Worm (Caenorhabditis elegans) whole organism, young adult: ENCODE measurements around the gene rpn-5.
A peak's percentile ranks its signal among the peaks of the same experiment; 100 is the strongest.

Experiments used
- B0019.2 ChIP-seq: fragments of 200-800 bp; sonication (Bioruptor generic); conservative IDR thresholded peaks from 2 replicates; pipeline ENCODE4 v1.3.6; 2022; ENCODE audit warnings: missing genetic modification reagents, missing genetic modification characterization, missing compliant biosample characterization
- B0261.1 ChIP-seq: sonication (generic microtip); optimal IDR thresholded peaks from 2 replicates; lab custom pipeline; 2016; ENCODE audit warnings: mild to moderate bottlenecking, missing genetic modification characterization, moderate library complexity, missing compliant biosample characterization
- B0336.3 ChIP-seq: fragments of 200-800 bp; sonication (Bioruptor generic); IDR thresholded peaks from 2 replicates; pipeline ENCODE4 v1.3.6; 2022; ENCODE audit warnings: missing genetic modification characterization, missing compliant biosample characterization
- F10E7.11 ChIP-seq: sonication (generic microtip); optimal IDR thresholded peaks from 2 replicates; lab custom pipeline; 2017; ENCODE audit warnings: mild to moderate bottlenecking, missing genetic modification characterization, moderate library complexity, missing compliant biosample characterization
- F33H1.4 ChIP-seq: fragments of 200-800 bp; sonication (Bioruptor generic); IDR thresholded peaks from 2 replicates; pipeline ENCODE4 v1.3.6; 2022; ENCODE audit warnings: missing genetic modification reagents, missing genetic modification characterization, missing compliant biosample characterization
- F37B4.10 ChIP-seq: fragments of 200-800 bp; sonication (Bioruptor generic); IDR thresholded peaks from 2 replicates; pipeline ENCODE4 v1.3.6; 2022; ENCODE audit warnings: missing genetic modification characterization, missing compliant biosample characterization
- F39B2.1 ChIP-seq: fragments of 200-800 bp; sonication (Bioruptor generic); IDR thresholded peaks from 2 replicates; pipeline ENCODE4 v1.3.6; 2022; ENCODE audit warnings: missing genetic modification reagents, missing genetic modification characterization, missing compliant biosample characterization
- F49E8.2 ChIP-seq: sonication (generic microtip); optimal IDR thresholded peaks from 3 replicates; lab custom pipeline; 2017; ENCODE audit warnings: missing genetic modification characterization, mild to moderate bottlenecking, missing compliant biosample characterization, antibody characterized with exemption, moderate library complexity; ENCODE audit not compliant: insufficient read depth
- F57A8.1 ChIP-seq: fragments of 200-800 bp; sonication (Bioruptor generic); optimal IDR thresholded peaks from 2 replicates; lab custom pipeline; 2018; ENCODE audit warnings: mild to moderate bottlenecking, missing genetic modification characterization, moderate library complexity, missing compliant biosample characterization
- Y53G8AR.9 ChIP-seq: fragments of 200-800 bp; sonication (Bioruptor generic); conservative IDR thresholded peaks from 2 replicates; pipeline ENCODE4 v1.3.6; 2022; ENCODE audit warnings: missing genetic modification reagents, missing genetic modification characterization, missing compliant biosample characterization
- Y56A3A.18 ChIP-seq: fragments of 200-800 bp; sonication (Bioruptor generic); IDR thresholded peaks from 2 replicates; pipeline ENCODE4 v1.3.6; 2022; ENCODE audit warnings: missing genetic modification reagents, missing genetic modification characterization, missing compliant biosample characterization
- ama-1 ChIP-seq, 3 experiments: fragments of 150-350 bp in 1 of 3; sonication (generic microtip) in 2 of 3; optimal IDR thresholded peaks; 2 replicates each; lab custom pipeline; 2014 to 2018; ENCODE audit warnings: missing biosample characterization in 2 of 3, missing genetic modification characterization in 2 of 3, missing genetic modification reagents in 2 of 3
- aptf-2 ChIP-seq: fragments of 200-800 bp; sonication (Bioruptor generic); conservative IDR thresholded peaks from 2 replicates; pipeline ENCODE4 v1.3.6; 2022; ENCODE audit warnings: missing genetic modification reagents, missing genetic modification characterization, missing compliant biosample characterization
- atf-7 ChIP-seq: sonication (generic microtip); optimal IDR thresholded peaks from 2 replicates; lab custom pipeline; 2017; ENCODE audit warnings: mild to moderate bottlenecking, missing genetic modification characterization, missing compliant biosample characterization
- athp-1 ChIP-seq: sonication (generic microtip); optimal IDR thresholded peaks from 2 replicates; lab custom pipeline; 2017; ENCODE audit warnings: mild to moderate bottlenecking, missing genetic modification characterization, missing compliant biosample characterization
- attf-3 ChIP-seq: fragments of 200-800 bp; sonication (Bioruptor generic); conservative IDR thresholded peaks from 2 replicates; pipeline ENCODE4 v1.3.6; 2022; ENCODE audit warnings: missing genetic modification reagents, missing genetic modification characterization, missing compliant biosample characterization
- bed-1 ChIP-seq: fragments of 200-800 bp; sonication (Bioruptor generic); IDR thresholded peaks from 2 replicates; pipeline ENCODE4 v1.3.6; 2022; ENCODE audit warnings: missing genetic modification reagents, missing genetic modification characterization, missing compliant biosample characterization
- ceh-58 ChIP-seq: fragments of 200-800 bp; sonication (Bioruptor generic); IDR thresholded peaks from 2 replicates; pipeline ENCODE4 v1.3.6; 2022; ENCODE audit warnings: missing genetic modification characterization, missing compliant biosample characterization
- chd-7 ChIP-seq: sonication (generic microtip); optimal IDR thresholded peaks from 2 replicates; lab custom pipeline; 2016; ENCODE audit warnings: mild to moderate bottlenecking, missing genetic modification characterization, moderate library complexity, missing compliant biosample characterization
- dox-1 ChIP-seq: fragments of 200-800 bp; sonication (Bioruptor generic); IDR thresholded peaks from 2 replicates; pipeline ENCODE4 v1.3.6; 2022; ENCODE audit warnings: missing genetic modification reagents, missing genetic modification characterization, missing compliant biosample characterization
- efl-1 ChIP-seq: fragments of 150-350 bp; optimal IDR thresholded peaks from 2 replicates; lab custom pipeline; 2014; ENCODE audit warnings: missing biosample characterization, missing genetic modification reagents, missing genetic modification characterization
- egl-44 ChIP-seq: fragments of 200-800 bp; sonication (Bioruptor generic); IDR thresholded peaks from 2 replicates; pipeline ENCODE4 v1.3.6; 2022; ENCODE audit warnings: missing genetic modification reagents, missing genetic modification characterization, missing compliant biosample characterization
- egrh-3 ChIP-seq: fragments of 200-800 bp; sonication (Bioruptor generic); IDR thresholded peaks from 2 replicates; pipeline ENCODE4 v1.3.6; 2022; ENCODE audit warnings: missing genetic modification reagents, missing genetic modification characterization, missing compliant biosample characterization
- hlh-26 ChIP-seq: fragments of 200-800 bp; sonication (Bioruptor generic); conservative IDR thresholded peaks from 2 replicates; pipeline ENCODE4 v1.3.6; 2022; ENCODE audit warnings: missing genetic modification reagents, missing genetic modification characterization, missing compliant biosample characterization
- hrde-1 ChIP-seq: sonication (generic microtip); optimal IDR thresholded peaks from 2 replicates; lab custom pipeline; 2016; ENCODE audit warnings: missing genetic modification characterization, mild to moderate bottlenecking, missing compliant biosample characterization, moderate library complexity, missing genotype, missing genetic modification reagents, borderline replicate concordance
- let-526 ChIP-seq: fragments of 200-800 bp; sonication (Bioruptor generic); IDR thresholded peaks from 2 replicates; pipeline ENCODE4 v1.3.6; 2022; ENCODE audit warnings: missing genetic modification reagents, missing genetic modification characterization, missing compliant biosample characterization
- lin-26 ChIP-seq: fragments of 200-800 bp; sonication (Bioruptor generic); IDR thresholded peaks from 2 replicates; pipeline ENCODE4 v1.3.6; 2022; ENCODE audit warnings: missing genetic modification reagents, missing genetic modification characterization, missing compliant biosample characterization
- lin-35 ChIP-seq, 3 experiments: fragments of 150-350 bp in 2 of 3; sonication (generic microtip) in 1 of 3; optimal IDR thresholded peaks; 2 replicates each; lab custom pipeline; 2014 to 2018; ENCODE audit warnings: missing biosample characterization in 3 of 3, missing genetic modification characterization in 3 of 3, missing genetic modification reagents in 3 of 3
- lin-54 ChIP-seq: fragments of 200-800 bp; sonication (Bioruptor generic); optimal IDR thresholded peaks from 2 replicates; lab custom pipeline; 2018; ENCODE audit warnings: mild to moderate bottlenecking, missing genetic modification characterization, missing compliant biosample characterization
- lsl-1 ChIP-seq: fragments of 200-800 bp; sonication (Bioruptor generic); optimal IDR thresholded peaks from 2 replicates; lab custom pipeline; 2018; ENCODE audit warnings: mild to moderate bottlenecking, missing genetic modification characterization, moderate library complexity, missing compliant biosample characterization
- madf-6 ChIP-seq: fragments of 200-800 bp; sonication (Bioruptor generic); IDR thresholded peaks from 2 replicates; pipeline ENCODE4 v1.3.6; 2022; ENCODE audit warnings: missing genetic modification reagents, missing genetic modification characterization, missing compliant biosample characterization
- mcd-1 ChIP-seq: fragments of 200-800 bp; sonication (Bioruptor generic); IDR thresholded peaks from 2 replicates; pipeline ENCODE4 v1.3.6; 2022; ENCODE audit warnings: missing genetic modification reagents, missing genetic modification characterization, missing compliant biosample characterization
- nfya-1 ChIP-seq: sonication (generic microtip); optimal IDR thresholded peaks from 2 replicates; lab custom pipeline; 2017; ENCODE audit warnings: antibody characterized with exemption, missing compliant biosample characterization, missing genetic modification characterization, borderline replicate concordance; ENCODE audit not compliant: insufficient read depth
- nfya-2 ChIP-seq: fragments of 200-800 bp; sonication (Bioruptor generic); IDR thresholded peaks from 2 replicates; pipeline ENCODE4 v1.3.6; 2022; ENCODE audit warnings: missing genetic modification reagents, missing genetic modification characterization, missing compliant biosample characterization
- nhr-120 ChIP-seq: fragments of 200-800 bp; sonication (Bioruptor generic); IDR thresholded peaks from 2 replicates; pipeline ENCODE4 v1.3.6; 2022; ENCODE audit warnings: missing genetic modification characterization, missing compliant biosample characterization
- rec-8 ChIP-seq, 2 experiments: sonication (generic microtip); optimal IDR thresholded peaks; 2 replicates each; lab custom pipeline; 2016; ENCODE audit warnings: mild to moderate bottlenecking in 2 of 2, missing genetic modification characterization in 2 of 2, missing genetic modification reagents in 2 of 2, missing genotype in 2 of 2, missing biosample characterization in 1 of 2, missing compliant biosample characterization in 1 of 2, moderate library complexity in 1 of 2
- sdz-38 ChIP-seq: sonication (generic microtip); optimal IDR thresholded peaks from 2 replicates; lab custom pipeline; 2016; ENCODE audit warnings: missing genotype, missing genetic modification characterization, missing compliant biosample characterization
- snpc-1.1 ChIP-seq: sonication (generic microtip); optimal IDR thresholded peaks from 2 replicates; lab custom pipeline; 2017; ENCODE audit warnings: missing genetic modification characterization, mild to moderate bottlenecking, missing compliant biosample characterization, antibody characterized with exemption, moderate library complexity, missing genotype, missing genetic modification reagents; ENCODE audit not compliant: insufficient read depth
- snpc-3.4 ChIP-seq: sonication (generic microtip); optimal IDR thresholded peaks from 2 replicates; lab custom pipeline; 2017; ENCODE audit warnings: missing genetic modification characterization, mild to moderate bottlenecking, missing compliant biosample characterization, antibody characterized with exemption, moderate library complexity, missing genotype, missing genetic modification reagents
- tlf-1 ChIP-seq: fragments of 200-800 bp; sonication (Bioruptor generic); optimal IDR thresholded peaks from 2 replicates; lab custom pipeline; 2018; ENCODE audit warnings: mild to moderate bottlenecking, missing genetic modification characterization, missing compliant biosample characterization
- unc-130 ChIP-seq: sonication (generic microtip); optimal IDR thresholded peaks from 2 replicates; lab custom pipeline; 2016; ENCODE audit warnings: missing genetic modification reagents, missing genetic modification characterization, missing compliant biosample characterization
- unc-62 ChIP-seq: fragments of 150-350 bp; optimal IDR thresholded peaks from 2 replicates; lab custom pipeline; 2014; ENCODE audit warnings: missing biosample characterization, missing genetic modification reagents, missing genetic modification characterization
- xnd-1 ChIP-seq: sonication (generic microtip); optimal IDR thresholded peaks from 2 replicates; lab custom pipeline; 2016; ENCODE audit warnings: missing genotype, missing genetic modification reagents, missing genetic modification characterization, missing compliant biosample characterization
- zim-3 ChIP-seq: sonication (generic microtip); optimal IDR thresholded peaks from 2 replicates; lab custom pipeline; 2017; ENCODE audit warnings: mild to moderate bottlenecking, missing genetic modification characterization, moderate library complexity, missing compliant biosample characterization
- ztf-18 ChIP-seq: sonication (generic microtip); optimal IDR thresholded peaks from 2 replicates; lab custom pipeline; 2016; ENCODE audit warnings: missing genotype, mild to moderate bottlenecking, missing genetic modification characterization, missing compliant biosample characterization
- ztf-28 ChIP-seq: fragments of 200-800 bp; sonication (Bioruptor generic); IDR thresholded peaks from 2 replicates; pipeline ENCODE4 v1.3.6; 2022; ENCODE audit warnings: missing genetic modification reagents, missing genetic modification characterization, missing compliant biosample characterization
- ztf-6 ChIP-seq: fragments of 200-800 bp; sonication (Bioruptor generic); IDR thresholded peaks from 2 replicates; pipeline ENCODE4 v1.3.6; 2022; ENCODE audit warnings: missing genetic modification reagents, missing genetic modification characterization, missing compliant biosample characterization

rpn-5 gene

DNA sequence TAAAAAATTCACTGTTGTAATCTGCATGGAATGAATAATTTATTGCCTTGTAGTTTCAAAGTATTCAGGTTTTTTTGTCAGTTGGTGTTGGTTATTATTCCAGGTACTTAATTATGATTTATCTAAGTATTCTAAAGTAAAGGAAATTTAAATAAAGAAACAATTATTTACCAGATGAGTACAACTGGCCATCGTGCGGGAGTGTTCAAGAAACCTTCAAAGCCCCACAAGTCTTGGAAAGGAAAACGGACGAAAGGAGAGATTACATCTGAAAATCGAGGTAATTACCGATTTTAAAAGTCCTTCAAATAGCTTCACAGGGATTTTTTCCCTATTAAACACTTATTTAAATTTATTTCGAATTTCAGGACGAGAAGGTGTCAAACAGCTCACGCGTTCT lies 11.9 kb upstream of the rpn-5 start, which contains the start of gene tag-151 (continued):
- TF ChIP-seq nhr-120 (GFP tag; lab: Robert Waterston, UW) (no peak), dox-1 (GFP tag; lab: Robert Waterston, UW) (no peak), B0336.3 (peak; percentile 66; the same call in 1 of the 2 replicates), Y53G8AR.9 (0 out of 2 replicates have a peak, but pooled peaks have one; percentile 61), efl-1 (GFP tag; lab: Kevin White, UChicago) (no peak), B0261.1 (tag; lab: Kevin White, UChicago) (no peak), hrde-1 (peak; percentile 77), F39B2.1 (no peak), let-526 (GFP tag; lab: Robert Waterston, UW) (no peak), unc-130 (GFP tag; lab: Kevin White, UChicago) (peak; percentile 46), B0019.2 (GFP tag; lab: Robert Waterston, UW) (no peak), mcd-1 (GFP tag; lab: Robert Waterston, UW) (no peak), lin-54 (GFP tag; lab: Kevin White, UChicago) (peak; percentile 43), lin-26 (GFP tag; lab: Robert Waterston, UW) (no peak), zim-3 (tag; lab: Kevin White, UChicago) (no peak), lsl-1 (GFP tag; lab: Kevin White, UChicago) (no peak), bed-1 (GFP tag; lab: Robert Waterston, UW) (no peak), F10E7.11 (tag; lab: Kevin White, UChicago) (peak; percentile 45), aptf-2 (GFP tag; lab: Robert Waterston, UW) (no peak), hlh-26 (no peak), sdz-38 (tag; lab: Kevin White, UChicago) (no peak), ztf-18 (no peak), madf-6 (GFP tag; lab: Robert Waterston, UW) (peak; percentile 40), athp-1 (tag; lab: Kevin White, UChicago) (peak; percentile 37)

DNA sequence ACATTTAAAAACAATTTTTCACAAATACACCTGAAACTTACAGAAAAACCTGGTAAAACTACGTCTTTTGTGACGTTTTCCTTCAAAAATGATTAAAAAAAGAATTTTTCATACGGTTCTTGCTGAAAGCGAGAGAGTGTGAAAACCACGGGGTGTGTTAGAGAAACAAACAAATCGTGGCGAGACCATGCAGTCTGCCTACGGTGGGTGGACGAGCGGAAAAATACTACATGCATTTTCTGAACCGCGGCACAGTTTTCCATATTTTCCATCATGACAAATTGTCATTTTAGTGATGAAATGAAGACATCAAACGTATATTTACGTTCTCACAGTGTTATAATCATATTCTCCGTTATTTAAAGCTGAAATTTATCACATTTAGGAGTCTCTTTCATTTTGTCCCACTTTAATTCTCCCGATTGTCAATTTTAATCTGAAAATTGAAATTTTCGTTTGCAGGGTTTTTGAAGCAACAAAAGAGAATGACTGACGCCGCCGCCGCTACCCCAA lies 8.2 kb upstream of the rpn-5 start, which contains the start of the genes F10G7.9 and tsn-1:
TSS of gene F10G7.9 (minus strand) at position 127 of the 513 bp plus-strand sequence.
TSS of gene tsn-1 (plus strand) at position 463 of the 513 bp plus-strand sequence.
- no peak for TF ChIP-seq ama-1 (optimal IDR thresholded peaks at IDR 0.05; lab: Kevin White, UChicago)
- no peak for TF ChIP-seq ama-1 (GFP tag; optimal IDR thresholded peaks at IDR 0.05; lab: Kevin White, UChicago)
- no peak for TF ChIP-seq snpc-1.1 (tag; lab: Kevin White, UChicago)
- no peak for TF ChIP-seq nfya-2 (GFP tag; lab: Robert Waterston, UW)
- no peak for TF ChIP-seq attf-3
- no peak for TF ChIP-seq rec-8 (tag; optimal IDR thresholded peaks at IDR 0.05; lab: Kevin White, UChicago)
- TF ChIP-seq Y53G8AR.9 = no peak
- TF ChIP-seq F57A8.1 (GFP tag; lab: Kevin White, UChicago) = no peak
- peak; percentile 12 for TF ChIP-seq xnd-1
- TF ChIP-seq ztf-6 (GFP tag; lab: Robert Waterston, UW) = no peak
- peak; percentile 86 for TF ChIP-seq lsl-1 (GFP tag; lab: Kevin White, UChicago)
- no peak for TF ChIP-seq atf-7 (tag; lab: Kevin White, UChicago)
- no peak for TF ChIP-seq ztf-18
- no peak for TF ChIP-seq egl-44 (GFP tag; lab: Robert Waterston, UW)
- TF ChIP-seq egrh-3 (GFP tag; lab: Robert Waterston, UW) = no peak
- TF ChIP-seq F33H1.4 (GFP tag; lab: Robert Waterston, UW) = peak; percentile 92
- TF ChIP-seq unc-62 (GFP tag; lab: Kevin White, UChicago) = no peak
- TF ChIP-seq nfya-1 (tag; lab: Kevin White, UChicago) = no peak
- peak in 1 of 3 experiments; percentile 27 for TF ChIP-seq lin-35 (GFP tag; optimal IDR thresholded peaks at IDR 0.05; lab: Kevin White, UChicago)
- TF ChIP-seq ztf-28 = no peak
- TF ChIP-seq snpc-3.4 = peak; percentile 74
- no peak for TF ChIP-seq tlf-1 (GFP tag; lab: Kevin White, UChicago)
- no peak for TF ChIP-seq ceh-58 (GFP tag; lab: Robert Waterston, UW)
- TF ChIP-seq F37B4.10 (GFP tag; lab: Robert Waterston, UW) = no peak
- no peak for TF ChIP-seq chd-7 (tag; lab: Kevin White, UChicago)
- peak; percentile 6 for TF ChIP-seq F49E8.2
- no peak for TF ChIP-seq Y56A3A.18 (GFP tag; lab: Robert Waterston, UW)
